Worm (Caenorhabditis elegans): ENCODE measurements around the gene pfas-1.

Gene pfas-1

DNA sequence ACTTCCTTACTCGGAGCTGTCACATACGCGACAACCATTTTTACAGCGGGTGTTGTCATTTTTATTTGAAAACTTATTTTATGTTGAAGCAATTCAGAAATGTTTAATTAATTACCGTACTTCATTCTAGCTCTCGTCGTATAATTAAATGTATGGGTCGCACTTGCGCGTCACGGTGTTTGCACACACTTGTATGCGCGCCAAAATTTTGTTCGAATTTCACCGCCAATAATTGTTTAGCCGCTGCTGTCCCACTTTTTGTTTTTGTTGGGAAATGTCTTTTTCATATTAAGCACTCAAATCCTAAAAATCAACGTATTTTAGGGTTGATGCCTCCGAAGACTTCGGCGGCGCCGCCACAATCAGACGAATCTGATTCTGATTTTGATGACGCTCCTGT, 55.9 kb downstream of the pfas-1 start, which contains the start of the genes F35G12.7 and smc-4:
F35G12.7 (minus strand) TSS at position 154 of the 400 bp plus-strand sequence.
smc-4 (plus strand) TSS at position 325 of the 400 bp plus-strand sequence.
- peak; percentile 82; the same call in 1 of the 2 replicates for TF ChIP-seq madf-3 (GFP tag; IDR thresholded peaks at IDR 0.05)
- TF ChIP-seq him-1 (tag; optimal IDR thresholded peaks at IDR 0.05) = peak; percentile 47
- TF ChIP-seq Y53G8AR.9 (GFP tag; conservative IDR thresholded peaks at IDR 0.05) = peak; percentile 68; the same call in 1 of the 2 replicates
- peak; percentile 81 for TF ChIP-seq lin-54 (GFP tag; optimal IDR thresholded peaks at IDR 0.05)
- TF ChIP-seq ama-1 (optimal IDR thresholded peaks at IDR 0.05) = no peak
- no peak for TF ChIP-seq ama-1 (GFP tag; optimal IDR thresholded peaks at IDR 0.05)
- TF ChIP-seq ztf-25 (GFP tag; IDR thresholded peaks at IDR 0.05) = 0 out of 2 replicates have a peak, but pooled peaks have one; percentile 28
- no peak for TF ChIP-seq snpc-4 (GFP tag; optimal IDR thresholded peaks at IDR 0.05)
- peak in 2 of 4 experiments; percentile 7 to 23 for TF ChIP-seq snpc-4 (tag; optimal IDR thresholded peaks at IDR 0.05)
- peak; percentile 30 for TF ChIP-seq tbp1 (GFP tag; optimal IDR thresholded peaks at IDR 0.05)
- TF ChIP-seq cebp-2 (GFP tag; IDR thresholded peaks at IDR 0.05) = no peak
- TF ChIP-seq die-1 (tag; optimal IDR thresholded peaks at IDR 0.05) = peak; percentile 24
- peak; percentile 70 for TF ChIP-seq F33H1.4 (GFP tag; IDR thresholded peaks at IDR 0.05)
- no peak for TF ChIP-seq lag-1 (GFP tag; IDR thresholded peaks at IDR 0.05)
- no peak for TF ChIP-seq unc-130 (GFP tag; optimal IDR thresholded peaks at IDR 0.05)
- TF ChIP-seq ceh-27 (GFP tag; optimal IDR thresholded peaks at IDR 0.05) = peak; percentile 27
- TF ChIP-seq aptf-2 (GFP tag; conservative IDR thresholded peaks at IDR 0.05) = no peak
- TF ChIP-seq F37B4.10 (GFP tag; IDR thresholded peaks at IDR 0.05) = 0 out of 2 replicates have a peak, but pooled peaks have one; percentile 15
- peak; percentile 96 for TF ChIP-seq madf-6 (GFP tag; IDR thresholded peaks at IDR 0.05)
- TF ChIP-seq ceh-91 (GFP tag; IDR thresholded peaks at IDR 0.05) = peak; percentile 73
- TF ChIP-seq hrde-1 (tag; optimal IDR thresholded peaks at IDR 0.05; ENCODE audit: borderline replicate concordance) = no peak
- TF ChIP-seq snpc-3.4 (tag; optimal IDR thresholded peaks at IDR 0.05) = peak; percentile 76
- TF ChIP-seq ceh-100 (GFP tag; IDR thresholded peaks at IDR 0.05) = no peak
- peak; percentile 66 for TF ChIP-seq ekl-4 (GFP tag; IDR thresholded peaks at IDR 0.05)
- peak; percentile 55; the same call in 1 of the 2 replicates for TF ChIP-seq mcd-1 (GFP tag; IDR thresholded peaks at IDR 0.05)
- no peak for TF ChIP-seq ztf-6 (GFP tag; IDR thresholded peaks at IDR 0.05)
- TF ChIP-seq nfyb-1 (GFP tag; IDR thresholded peaks at IDR 0.05) = peak; percentile 67
- TF ChIP-seq K11D2.4 (GFP tag; IDR thresholded peaks at IDR 0.05) = no peak
- no peak for TF ChIP-seq mel-28 (tag; optimal IDR thresholded peaks at IDR 0.05; ENCODE audit: borderline replicate concordance)
- peak; percentile 19 for TF ChIP-seq ztf-18 (tag; optimal IDR thresholded peaks at IDR 0.05)
- TF ChIP-seq attf-6 (GFP tag; IDR thresholded peaks at IDR 0.05) = no peak
- TF ChIP-seq efl-1 (GFP tag; optimal IDR thresholded peaks at IDR 0.05) = peak; percentile 94
- no peak for TF ChIP-seq B0336.3 (GFP tag; IDR thresholded peaks at IDR 0.05)
- TF ChIP-seq tlf-1 (GFP tag; optimal IDR thresholded peaks at IDR 0.05) = peak; percentile 62
- TF ChIP-seq dox-1 (GFP tag; IDR thresholded peaks at IDR 0.05) = peak; percentile 66
- peak in 1 of 3 experiments; percentile 62 for TF ChIP-seq lin-35 (GFP tag; optimal IDR thresholded peaks at IDR 0.05)
- peak; percentile 63 for TF ChIP-seq xnd-1 (tag; optimal IDR thresholded peaks at IDR 0.05)
- peak; percentile 21 for TF ChIP-seq attf-5 (GFP tag; optimal IDR thresholded peaks at IDR 0.05)
- peak; percentile 51; the same call in 1 of the 2 replicates for TF ChIP-seq C17E4.6 (GFP tag; IDR thresholded peaks at IDR 0.05)
- peak; percentile 40; the same call in 1 of the 2 replicates for TF ChIP-seq rcor-1 (GFP tag; IDR thresholded peaks at IDR 0.05)
- no peak for TF ChIP-seq F49E8.2 (tag; optimal IDR thresholded peaks at IDR 0.05; ENCODE audit: insufficient read depth)
- peak; percentile 21 for TF ChIP-seq snpc-1.1 (tag; optimal IDR thresholded peaks at IDR 0.05; ENCODE audit: insufficient read depth)
- no peak for TF ChIP-seq somi-1 (GFP tag; optimal IDR thresholded peaks at IDR 0.05)
- TF ChIP-seq F22D6.2 (tag; optimal IDR thresholded peaks at IDR 0.05) = no peak
- TF ChIP-seq snpc-1.3 (tag; optimal IDR thresholded peaks at IDR 0.05; ENCODE audit: insufficient read depth) = peak; percentile 24
- peak; percentile 87 for TF ChIP-seq dpl-1 (GFP tag; optimal IDR thresholded peaks at IDR 0.05)
- TF ChIP-seq rec-8 (tag; optimal IDR thresholded peaks at IDR 0.05) = no peak
- TF ChIP-seq madf-8 (GFP tag; conservative IDR thresholded peaks at IDR 0.05) = peak; percentile 88
